Worm (Caenorhabditis elegans) whole organism, early embryonic: Measurements from ENCODE around the gene F42A10.9.

Experiments used
- aly-1 ChIP-seq: sonication (generic microtip); optimal IDR thresholded peaks from 2 replicates; lab custom pipeline; 2016; ENCODE audit warnings: missing genetic modification characterization, missing compliant biosample characterization
- ama-1 ChIP-seq: fragments of 150-350 bp; optimal IDR thresholded peaks from 2 replicates; lab custom pipeline; 2014
- flt-1 ChIP-seq: fragments of 200-800 bp; sonication (Bioruptor generic); IDR thresholded peaks from 2 replicates; pipeline ENCODE4 v1.3.6; 2022; ENCODE audit warnings: missing genetic modification characterization, missing compliant biosample characterization
- hmbx-1 ChIP-seq: sonication (generic microtip); optimal IDR thresholded peaks from 2 replicates; lab custom pipeline; 2016; ENCODE audit warnings: mild to moderate bottlenecking, missing genetic modification characterization, missing compliant biosample characterization
- pes-1 ChIP-seq: fragments of 200-800 bp; sonication (Bioruptor generic); IDR thresholded peaks from 2 replicates; pipeline ENCODE4 v1.3.6; 2022; ENCODE audit warnings: missing genetic modification reagents, missing genetic modification characterization, missing compliant biosample characterization

ce11 chrIII:6180294-6180693 is 15.9 kb downstream of the F42A10.9 start:
- no peak for TF ChIP-seq pes-1 (GFP tag; lab: Robert Waterston, UW)
- no peak for TF ChIP-seq ama-1 (lab: Kevin White, UChicago)
- no peak for TF ChIP-seq aly-1 (tag; lab: Kevin White, UChicago)
- no peak for TF ChIP-seq hmbx-1
- TF ChIP-seq flt-1, result no peak
